Fruit fly (Drosophila melanogaster) whole organism, embryonic: ENCODE data around the gene Snx21.
A peak's percentile ranks its signal among the peaks of the same experiment; 100 is the strongest.

Experiments used
- Atf-2 ChIP-seq: fragments of 200-800 bp; sonication (Bioruptor generic); optimal IDR thresholded peaks from 2 replicates; lab custom pipeline; 2016; ENCODE audit warnings: missing biosample characterization, missing genetic modification characterization
- Bteb2 ChIP-seq: fragments of 200-800 bp; sonication (Bioruptor generic); optimal IDR thresholded peaks from 2 replicates; lab custom pipeline; 2016; ENCODE audit warnings: missing biosample characterization, missing genetic modification characterization
- CG1024 ChIP-seq: fragments of 200-800 bp; sonication (Bioruptor generic); IDR thresholded peaks from 2 replicates; pipeline ENCODE4 v1.3.6; 2022; ENCODE audit warnings: missing biosample characterization, missing genetic modification characterization
- CG10979 ChIP-seq: fragments of 200-800 bp; sonication (Bioruptor generic); optimal IDR thresholded peaks from 2 replicates; lab custom pipeline; 2018; ENCODE audit warnings: missing biosample characterization, mild to moderate bottlenecking, missing genetic modification characterization, moderate library complexity
- CG12104 ChIP-seq: fragments of 200-800 bp; sonication (Bioruptor generic); optimal IDR thresholded peaks from 3 replicates; lab custom pipeline; 2016; ENCODE audit warnings: missing biosample characterization, missing genetic modification characterization
- CG13424 ChIP-seq: fragments of 200-800 bp; sonication (Bioruptor generic); optimal IDR thresholded peaks from 2 replicates; lab custom pipeline; 2019; ENCODE audit warnings: missing biosample characterization, mild to moderate bottlenecking, missing genetic modification characterization, moderate library complexity
- CG14710 ChIP-seq: fragments of 200-800 bp; sonication (Bioruptor generic); optimal IDR thresholded peaks from 3 replicates; lab custom pipeline; 2019; ENCODE audit warnings: missing biosample characterization, mild to moderate bottlenecking, missing genetic modification characterization, moderate library complexity
- CG16815 ChIP-seq: fragments of 200-800 bp; sonication (Bioruptor generic); optimal IDR thresholded peaks from 3 replicates; lab custom pipeline; 2017; ENCODE audit warnings: missing biosample characterization, mild to moderate bottlenecking, missing genetic modification characterization
- CG17359 ChIP-seq: fragments of 200-800 bp; sonication (Bioruptor generic); optimal IDR thresholded peaks from 3 replicates; lab custom pipeline; 2018; ENCODE audit warnings: missing biosample characterization, mild to moderate bottlenecking, missing genetic modification characterization, moderate library complexity
- CG17912 ChIP-seq: fragments of 200-800 bp; sonication (Bioruptor generic); optimal IDR thresholded peaks from 2 replicates; lab custom pipeline; 2018; ENCODE audit warnings: missing biosample characterization, mild to moderate bottlenecking, missing genetic modification characterization
- CG2199 ChIP-seq: fragments of 200-800 bp; sonication (Bioruptor generic); IDR thresholded peaks from 3 replicates; pipeline ENCODE4 v1.3.6; 2022; ENCODE audit warnings: missing biosample characterization, missing genetic modification characterization
- CG30020 ChIP-seq: fragments of 200-800 bp; optimal IDR thresholded peaks from 2 replicates; lab custom pipeline; 2019; ENCODE audit warnings: missing biosample characterization, mild to moderate bottlenecking, missing genetic modification characterization, moderate library complexity
- CG6689 ChIP-seq: fragments of 200-800 bp; sonication (Bioruptor generic); IDR thresholded peaks from 2 replicates; pipeline ENCODE4 v1.3.6; 2022; ENCODE audit warnings: missing biosample characterization, missing genetic modification characterization
- CG6791 ChIP-seq: fragments of 200-800 bp; sonication (Bioruptor generic); IDR thresholded peaks from 3 replicates; pipeline ENCODE4 v1.3.6; 2022; ENCODE audit warnings: missing biosample characterization, missing genetic modification characterization; ENCODE audit not compliant: partially characterized antibody
- CG7556 ChIP-seq: fragments of 200-800 bp; sonication (Bioruptor generic); optimal IDR thresholded peaks from 2 replicates; lab custom pipeline; 2017; ENCODE audit warnings: missing biosample characterization, mild to moderate bottlenecking, missing genetic modification characterization
- CG8089 ChIP-seq: fragments of 200-800 bp; sonication (Bioruptor generic); optimal IDR thresholded peaks from 3 replicates; lab custom pipeline; 2016; ENCODE audit warnings: missing biosample characterization, missing genetic modification characterization
- CG8388 ChIP-seq: fragments of 200-800 bp; sonication (Bioruptor generic); optimal IDR thresholded peaks from 2 replicates; lab custom pipeline; 2019; ENCODE audit warnings: missing biosample characterization, mild to moderate bottlenecking, missing genetic modification characterization, moderate library complexity
- CG8765 ChIP-seq: fragments of 200-800 bp; sonication (Bioruptor generic); IDR thresholded peaks from 2 replicates; pipeline ENCODE4 v1.3.6; 2022; ENCODE audit warnings: missing biosample characterization, missing genetic modification characterization
- CG8924 ChIP-seq: fragments of 200-800 bp; optimal IDR thresholded peaks from 3 replicates; lab custom pipeline; 2019; ENCODE audit warnings: missing biosample characterization, mild to moderate bottlenecking, missing genetic modification characterization, moderate library complexity
- CG9215 ChIP-seq: fragments of 200-800 bp; sonication (Bioruptor generic); IDR thresholded peaks from 2 replicates; pipeline ENCODE4 v1.3.6; 2022; ENCODE audit warnings: missing biosample characterization, missing genetic modification characterization
- CHES-1-like ChIP-seq: fragments of 200-800 bp; sonication (Bioruptor generic); optimal IDR thresholded peaks from 2 replicates; lab custom pipeline; 2016; ENCODE audit warnings: missing biosample characterization, missing genetic modification characterization
- CkIIα-i1 ChIP-seq: fragments of 200-800 bp; sonication (Bioruptor generic); IDR thresholded peaks from 2 replicates; pipeline ENCODE4 v1.3.6; 2022; ENCODE audit warnings: missing biosample characterization, missing genetic modification characterization
- Dad ChIP-seq: fragments of 200-800 bp; sonication (Bioruptor generic); optimal IDR thresholded peaks from 3 replicates; lab custom pipeline; 2016; ENCODE audit warnings: missing biosample characterization, missing genetic modification characterization
- Dref ChIP-seq: fragments of 200-800 bp; sonication (Bioruptor generic); IDR thresholded peaks from 2 replicates; pipeline ENCODE4 v1.3.6; 2022; ENCODE audit warnings: missing biosample characterization, missing genetic modification characterization
- Drgx ChIP-seq: fragments of 200-800 bp; sonication (Bioruptor generic); IDR thresholded peaks from 2 replicates; pipeline ENCODE4 v1.3.6; 2022; ENCODE audit warnings: missing biosample characterization, missing genetic modification characterization
- Fer3 ChIP-seq: fragments of 200-800 bp; sonication (Bioruptor generic); optimal IDR thresholded peaks from 2 replicates; lab custom pipeline; 2018; ENCODE audit warnings: missing biosample characterization, mild to moderate bottlenecking, missing genetic modification characterization, moderate library complexity
- Meics ChIP-seq: fragments of 200-800 bp; sonication (Bioruptor generic); optimal IDR thresholded peaks from 2 replicates; lab custom pipeline; 2017; ENCODE audit warnings: missing biosample characterization, mild to moderate bottlenecking, missing genetic modification characterization
- Optix ChIP-seq: fragments of 200-800 bp; sonication (Bioruptor generic); IDR thresholded peaks from 3 replicates; pipeline ENCODE4 v1.3.6; 2022; ENCODE audit warnings: missing biosample characterization, missing genetic modification characterization
- Ravus ChIP-seq: fragments of 200-800 bp; sonication (Bioruptor generic); IDR thresholded peaks from 2 replicates; pipeline ENCODE4 v1.3.6; 2022; ENCODE audit warnings: missing biosample characterization, missing genetic modification characterization
- Spps ChIP-seq: fragments of 200-800 bp; sonication (Bioruptor generic); optimal IDR thresholded peaks from 2 replicates; lab custom pipeline; 2018; ENCODE audit warnings: missing biosample characterization, mild to moderate bottlenecking, missing genetic modification characterization
- ab ChIP-seq: fragments of 200-800 bp; sonication (Bioruptor generic); optimal IDR thresholded peaks from 2 replicates; lab custom pipeline; 2016; ENCODE audit warnings: missing biosample characterization, missing genetic modification characterization
- dati ChIP-seq: fragments of 200-800 bp; sonication (Bioruptor generic); IDR thresholded peaks from 2 replicates; pipeline ENCODE4 v1.3.6; 2022; ENCODE audit warnings: missing biosample characterization, missing genetic modification characterization
- fd96Cb ChIP-seq: fragments of 200-800 bp; sonication (Bioruptor generic); optimal IDR thresholded peaks from 2 replicates; lab custom pipeline; 2018; ENCODE audit warnings: missing biosample characterization, mild to moderate bottlenecking, missing genetic modification characterization, moderate library complexity
- ftz-f1 ChIP-seq: fragments of 200-800 bp; sonication (Bioruptor generic); optimal IDR thresholded peaks from 2 replicates; lab custom pipeline; 2016; ENCODE audit warnings: missing biosample characterization, missing genetic modification characterization
- gem ChIP-seq: fragments of 200-800 bp; sonication (Bioruptor generic); optimal IDR thresholded peaks from 2 replicates; lab custom pipeline; 2019; ENCODE audit warnings: missing biosample characterization, mild to moderate bottlenecking, missing genetic modification characterization, moderate library complexity
- gt ChIP-seq: fragments of 200-800 bp; sonication (Bioruptor generic); IDR thresholded peaks from 2 replicates; pipeline ENCODE4 v1.3.6; 2022; ENCODE audit warnings: missing biosample characterization, missing genetic modification characterization
- h ChIP-seq: fragments of >200 bp; optimal IDR thresholded peaks from 2 replicates; lab custom pipeline; 2017
- inv ChIP-seq: fragments of 200-800 bp; sonication (Bioruptor generic); IDR thresholded peaks from 2 replicates; pipeline ENCODE4 v1.3.6; 2022; ENCODE audit warnings: missing biosample characterization, missing genetic modification characterization; ENCODE audit not compliant: partially characterized antibody
- lola ChIP-seq, 3 experiments: fragments of >200 bp in 2 of 3; fragments of 200-800 bp in 1 of 3; sonication (Bioruptor generic) in 1 of 3; optimal IDR thresholded peaks; 2 replicates each; lab custom pipeline; 2017 to 2019; ENCODE audit warnings: missing biosample characterization in 3 of 3, missing genetic modification characterization in 3 of 3, mild to moderate bottlenecking in 1 of 3, moderate library complexity in 1 of 3
- odd ChIP-seq: fragments of 200-800 bp; sonication (Bioruptor generic); optimal IDR thresholded peaks from 2 replicates; lab custom pipeline; 2017; ENCODE audit warnings: missing biosample characterization, mild to moderate bottlenecking, missing genetic modification characterization
- pb ChIP-seq: fragments of 200-800 bp; sonication (Bioruptor generic); optimal IDR thresholded peaks from 3 replicates; lab custom pipeline; 2016; ENCODE audit warnings: missing biosample characterization, missing genetic modification characterization
- sc ChIP-seq, 3 experiments: fragments of >200 bp in 2 of 3; fragments of 200-800 bp in 1 of 3; sonication (Bioruptor generic) in 1 of 3; optimal IDR thresholded peaks; 2 replicates in 2 of 3; 3 replicates in 1 of 3; lab custom pipeline; 2017; ENCODE audit warnings: mild to moderate bottlenecking in 1 of 3, missing biosample characterization in 1 of 3, missing genetic modification characterization in 1 of 3, missing genetic modification reagents in 1 of 3
- schlank ChIP-seq: fragments of 200-800 bp; sonication (Bioruptor generic); optimal IDR thresholded peaks from 2 replicates; lab custom pipeline; 2018; ENCODE audit warnings: missing biosample characterization, mild to moderate bottlenecking, missing genetic modification characterization
- sd ChIP-seq: fragments of 200-800 bp; sonication (Bioruptor generic); optimal IDR thresholded peaks from 3 replicates; lab custom pipeline; 2018; ENCODE audit warnings: missing biosample characterization, mild to moderate bottlenecking, missing genetic modification characterization, moderate library complexity
- tgo ChIP-seq: fragments of 200-800 bp; sonication (Bioruptor generic); IDR thresholded peaks from 3 replicates; pipeline ENCODE4 v1.3.6; 2022; ENCODE audit warnings: missing biosample characterization, missing genetic modification characterization
- tin ChIP-seq: fragments of 200-800 bp; sonication (Bioruptor generic); optimal IDR thresholded peaks from 3 replicates; lab custom pipeline; 2016; ENCODE audit warnings: missing biosample characterization, missing genetic modification characterization
- toy ChIP-seq: fragments of 200-800 bp; sonication (Bioruptor generic); IDR thresholded peaks from 2 replicates; pipeline ENCODE4 v1.3.6; 2022; ENCODE audit warnings: missing biosample characterization, missing genetic modification characterization
- ttk ChIP-seq: fragments of 200-800 bp; sonication (Bioruptor generic); IDR thresholded peaks from 2 replicates; pipeline ENCODE4 v2.1.2; 2022; ENCODE audit warnings: missing biosample characterization, missing genetic modification characterization
- wek ChIP-seq: fragments of 200-800 bp; sonication (Bioruptor generic); optimal IDR thresholded peaks from 3 replicates; lab custom pipeline; 2018; ENCODE audit warnings: missing biosample characterization, mild to moderate bottlenecking, missing genetic modification characterization, moderate library complexity

The Snx21 gene

DNA sequence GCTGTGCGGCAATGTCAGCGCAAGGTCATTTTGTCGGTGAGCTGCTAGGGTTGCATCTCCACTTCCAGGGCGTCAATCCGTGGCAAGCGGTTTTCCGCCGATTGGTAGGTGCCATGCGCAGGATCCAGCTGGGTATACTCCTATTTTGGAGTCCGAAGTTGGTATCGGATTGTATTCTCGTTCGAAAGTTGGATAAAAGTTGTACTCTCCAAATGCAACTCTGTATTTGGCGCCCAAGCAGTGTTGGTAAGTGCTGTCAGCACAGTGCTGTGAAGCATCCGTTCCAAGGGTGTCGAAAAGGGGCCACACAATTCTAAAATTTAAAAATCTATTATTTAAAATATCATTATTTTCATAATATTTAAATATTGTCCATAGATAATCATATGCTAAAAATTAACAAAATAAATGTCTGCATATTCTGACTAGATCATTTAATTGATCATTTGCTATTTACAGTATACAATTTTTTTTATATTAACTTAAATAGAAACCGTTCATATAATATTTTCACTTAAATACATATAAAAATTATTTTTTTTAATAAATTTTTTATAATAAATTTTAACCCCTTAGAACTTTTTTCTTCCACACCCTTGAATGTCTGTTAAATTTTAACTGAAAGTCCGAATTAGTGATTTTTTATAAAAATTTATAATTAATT is 16.9 kb downstream of the Snx21 start (continued):
- TF ChIP-seq CG1024 (GFP tag; lab: Robert Waterston, UW) (peak; percentile 68), CG2199 (GFP tag; lab: Robert Waterston, UW) (no peak; the same call in 2 of the 3 replicates), lola (GFP tag; optimal IDR thresholded peaks at IDR 0.05; lab: Kevin White, UChicago) (peak in 1 of 3 experiments; percentile 80), gt (GFP tag; lab: Robert Waterston, UW) (peak; percentile 63; the same call in 1 of the 2 replicates), Spps (peak; percentile 30), Bteb2 (GFP tag; lab: Kevin White, UChicago) (peak; percentile 46), CkIIα-i1 (GFP tag; lab: Robert Waterston, UW) (0 out of 2 replicates have a peak, but pooled peaks have one; percentile 31), ftz-f1 (peak; percentile 99), CG8765 (GFP tag; lab: Robert Waterston, UW) (peak; percentile 76), sd (tag; lab: Kevin White, UChicago) (peak; percentile 46), dati (GFP tag; lab: Robert Waterston, UW) (no peak), tgo (peak; percentile 91), Optix (peak; percentile 80), Ravus (peak; percentile 50), sc (optimal IDR thresholded peaks at IDR 0.05; lab: Kevin White, UChicago) (no peak), sc (GFP tag; optimal IDR thresholded peaks at IDR 0.05; lab: Kevin White, UChicago) (peak; percentile 67), wek (GFP tag; lab: Kevin White, UChicago) (peak; percentile 61), CG8924 (tag; lab: Kevin White, UChicago) (peak; percentile 93), CHES-1-like (GFP tag; lab: Kevin White, UChicago) (peak; percentile 83), Fer3 (tag; lab: Kevin White, UChicago) (peak; percentile 85), gem (peak; percentile 95), CG17912 (GFP tag; lab: Kevin White, UChicago) (peak; percentile 88), CG12104 (peak; percentile 83), h (lab: Kevin White, UChicago) (no peak), Dad (GFP tag; lab: Kevin White, UChicago) (peak; percentile 78), CG6791 (GFP tag; lab: Robert Waterston, UW) (no peak), CG17359 (tag; lab: Kevin White, UChicago) (peak; percentile 76), CG10979 (tag; lab: Kevin White, UChicago) (peak; percentile 81), fd96Cb (tag; lab: Kevin White, UChicago) (peak; percentile 72), CG9215 (GFP tag; lab: Robert Waterston, UW) (peak; percentile 88), CG13424 (tag; lab: Kevin White, UChicago) (peak; percentile 91), CG7556 (GFP tag; lab: Kevin White, UChicago) (peak; percentile 77), inv (GFP tag; lab: Robert Waterston, UW) (peak; percentile 36; the same call in 1 of the 2 replicates), Drgx (GFP tag; lab: Robert Waterston, UW) (peak; percentile 81), tin (GFP tag; lab: Kevin White, UChicago) (peak; percentile 88), ttk (GFP tag; lab: Robert Waterston, UW) (peak; percentile 81), schlank (tag; lab: Kevin White, UChicago) (peak; percentile 61), Dref (GFP tag; lab: Robert Waterston, UW) (peak; percentile 54), CG30020 (tag; lab: Kevin White, UChicago) (peak; percentile 78), Atf-2 (GFP tag; lab: Kevin White, UChicago) (peak; percentile 64), CG6689 (peak; percentile 91), ab (GFP tag; lab: Kevin White, UChicago) (peak; percentile 2), Meics (GFP tag; lab: Kevin White, UChicago) (peak; percentile 90), CG14710 (tag; lab: Kevin White, UChicago) (peak; percentile 80), pb (peak; percentile 75), toy (GFP tag; lab: Robert Waterston, UW) (peak; percentile 72; the same call in 1 of the 2 replicates), odd (no peak), CG8089 (GFP tag; lab: Kevin White, UChicago) (peak; percentile 65), CG8388 (GFP tag; lab: Kevin White, UChicago) (peak; percentile 87), CG16815 (GFP tag; lab: Kevin White, UChicago) (peak; percentile 76)
